Fruit fly (Drosophila melanogaster) whole organism, prepupa: ENCODE measurements around the gene DPCoAC.

Source experiments
- Blimp-1 ChIP-seq: fragments of 200-800 bp; sonication (Bioruptor generic); optimal IDR thresholded peaks from 3 replicates; lab custom pipeline; 2017; ENCODE audit warnings: missing biosample characterization, missing genetic modification characterization, mild to moderate bottlenecking, moderate library complexity, missing genetic modification reagents
- CG11294 ChIP-seq: fragments of 200-800 bp; sonication (Bioruptor generic); IDR thresholded peaks from 2 replicates; pipeline ENCODE4 v1.3.6; 2022; ENCODE audit warnings: missing biosample characterization, missing genetic modification characterization
- CG11762 ChIP-seq: fragments of 200-800 bp; sonication (Bioruptor generic); optimal IDR thresholded peaks from 3 replicates; lab custom pipeline; 2016; ENCODE audit warnings: missing biosample characterization, missing genetic modification characterization; ENCODE audit not compliant: insufficient read depth
- CG11902 ChIP-seq: fragments of 200-800 bp; sonication (Bioruptor generic); optimal IDR thresholded peaks from 3 replicates; lab custom pipeline; 2016; ENCODE audit warnings: missing biosample characterization, missing genetic modification characterization
- CG16779 ChIP-seq: fragments of 200-800 bp; sonication (Bioruptor generic); optimal IDR thresholded peaks from 3 replicates; lab custom pipeline; 2017; ENCODE audit warnings: missing biosample characterization, mild to moderate bottlenecking, missing genetic modification characterization
- CG3032 ChIP-seq: fragments of 200-800 bp; optimal IDR thresholded peaks from 2 replicates; lab custom pipeline; 2019; ENCODE audit warnings: missing biosample characterization, mild to moderate bottlenecking, missing genetic modification characterization, moderate library complexity
- CG32006 ChIP-seq: fragments of 200-800 bp; sonication (Bioruptor generic); optimal IDR thresholded peaks from 3 replicates; lab custom pipeline; 2017; ENCODE audit warnings: missing biosample characterization, mild to moderate bottlenecking, missing genetic modification characterization
- CG6163 ChIP-seq: fragments of 200-800 bp; sonication (Bioruptor generic); IDR thresholded peaks from 3 replicates; pipeline ENCODE4 v1.3.6; 2022; ENCODE audit warnings: missing biosample characterization, missing genetic modification characterization
- CG6276 ChIP-seq: fragments of 200-800 bp; sonication (Bioruptor generic); optimal IDR thresholded peaks from 2 replicates; lab custom pipeline; 2017; ENCODE audit warnings: missing biosample characterization, mild to moderate bottlenecking, missing genetic modification characterization
- CG6792 ChIP-seq: fragments of 200-800 bp; sonication (Bioruptor generic); optimal IDR thresholded peaks from 3 replicates; lab custom pipeline; 2016; ENCODE audit warnings: missing biosample characterization, missing genetic modification characterization
- CG8119 ChIP-seq: fragments of 200-800 bp; sonication (Bioruptor generic); IDR thresholded peaks from 3 replicates; pipeline ENCODE4 v1.3.6; 2022; ENCODE audit warnings: missing biosample characterization, missing genetic modification characterization
- CG8319 ChIP-seq: fragments of 200-800 bp; sonication (Bioruptor generic); optimal IDR thresholded peaks from 3 replicates; lab custom pipeline; 2016; ENCODE audit warnings: missing biosample characterization, missing genetic modification characterization
- CG9139 ChIP-seq: fragments of 200-800 bp; sonication (Bioruptor generic); optimal IDR thresholded peaks from 3 replicates; lab custom pipeline; 2017; ENCODE audit warnings: missing biosample characterization, mild to moderate bottlenecking, missing genetic modification characterization
- Eip75B ChIP-seq: fragments of 200-800 bp; sonication (Bioruptor generic); optimal IDR thresholded peaks from 3 replicates; lab custom pipeline; 2016; ENCODE audit warnings: missing biosample characterization, missing genetic modification characterization
- Eip78C ChIP-seq: fragments of 200-800 bp; sonication (Bioruptor generic); peaks from one replicate; lab custom pipeline; 2016; ENCODE audit warnings: missing biosample characterization, missing genetic modification characterization
- Eip93F ChIP-seq: fragments of 200-800 bp; sonication (Bioruptor generic); optimal IDR thresholded peaks from 2 replicates; lab custom pipeline; 2016; ENCODE audit warnings: missing biosample characterization, mild to moderate bottlenecking, missing genetic modification characterization
- Ets21C ChIP-seq: fragments of 200-800 bp; sonication (Bioruptor generic); optimal IDR thresholded peaks from 3 replicates; lab custom pipeline; 2016; ENCODE audit warnings: missing biosample characterization, missing genetic modification characterization
- Hr4 ChIP-seq: fragments of 200-800 bp; sonication (Bioruptor generic); optimal IDR thresholded peaks from 3 replicates; lab custom pipeline; 2016; ENCODE audit warnings: missing biosample characterization, missing genetic modification characterization
- Lpt ChIP-seq: fragments of 200-800 bp; sonication (Bioruptor generic); optimal IDR thresholded peaks from 3 replicates; lab custom pipeline; 2016; ENCODE audit warnings: missing biosample characterization, missing genetic modification characterization
- Met ChIP-seq: fragments of 200-800 bp; sonication (Bioruptor generic); optimal IDR thresholded peaks from 3 replicates; lab custom pipeline; 2016; ENCODE audit warnings: missing biosample characterization, missing genetic modification characterization
- Smox ChIP-seq: fragments of 200-800 bp; sonication (Bioruptor generic); optimal IDR thresholded peaks from 3 replicates; lab custom pipeline; 2016; ENCODE audit warnings: missing biosample characterization, missing genetic modification characterization
- Sox102F ChIP-seq: fragments of 200-800 bp; sonication (Bioruptor generic); optimal IDR thresholded peaks from 2 replicates; lab custom pipeline; 2016; ENCODE audit warnings: missing biosample characterization, mild to moderate bottlenecking, missing genetic modification characterization
- Sox14 ChIP-seq: fragments of 200-800 bp; sonication (Bioruptor generic); optimal IDR thresholded peaks from 3 replicates; lab custom pipeline; 2016; ENCODE audit warnings: missing biosample characterization, missing genetic modification characterization
- Sox15 ChIP-seq: fragments of 200-800 bp; sonication (Bioruptor generic); optimal IDR thresholded peaks from 3 replicates; lab custom pipeline; 2016; ENCODE audit warnings: missing biosample characterization, missing genetic modification characterization
- achi ChIP-seq: fragments of 200-800 bp; sonication (Bioruptor generic); optimal IDR thresholded peaks from 3 replicates; lab custom pipeline; 2016; ENCODE audit warnings: missing biosample characterization, missing genetic modification characterization
- cyc ChIP-seq: fragments of 200-800 bp; sonication (Bioruptor generic); optimal IDR thresholded peaks from 3 replicates; lab custom pipeline; 2016; ENCODE audit warnings: missing biosample characterization, missing genetic modification characterization
- dsx ChIP-seq: fragments of 200-800 bp; optimal IDR thresholded peaks from 3 replicates; lab custom pipeline; 2019; ENCODE audit warnings: missing biosample characterization, mild to moderate bottlenecking, missing genetic modification characterization, moderate library complexity; ENCODE audit not compliant: poor library complexity, severe bottlenecking
- eg ChIP-seq: fragments of 200-800 bp; sonication (Bioruptor generic); IDR thresholded peaks from 3 replicates; pipeline ENCODE4 v1.3.6; 2022; ENCODE audit warnings: missing biosample characterization, missing genetic modification characterization
- esn ChIP-seq: fragments of 200-800 bp; sonication (Bioruptor generic); optimal IDR thresholded peaks from 2 replicates; lab custom pipeline; 2016; ENCODE audit warnings: missing biosample characterization, mild to moderate bottlenecking, missing genetic modification characterization, moderate library complexity
- fd59A ChIP-seq: fragments of 200-800 bp; sonication (Bioruptor generic); optimal IDR thresholded peaks from 2 replicates; lab custom pipeline; 2017; ENCODE audit warnings: missing biosample characterization, mild to moderate bottlenecking, missing genetic modification characterization, missing genetic modification reagents
- fd85E ChIP-seq: fragments of 200-800 bp; sonication (Bioruptor generic); optimal IDR thresholded peaks from 3 replicates; lab custom pipeline; 2016; ENCODE audit warnings: missing biosample characterization, missing genetic modification characterization
- fkh ChIP-seq: fragments of 200-800 bp; sonication (Bioruptor generic); optimal IDR thresholded peaks from 3 replicates; lab custom pipeline; 2017; ENCODE audit warnings: missing biosample characterization, mild to moderate bottlenecking, missing genetic modification characterization, moderate library complexity
- net ChIP-seq: fragments of 200-800 bp; sonication (Bioruptor generic); optimal IDR thresholded peaks from 3 replicates; lab custom pipeline; 2016; ENCODE audit warnings: missing biosample characterization, missing genetic modification characterization
- pdm3 ChIP-seq: fragments of 200-800 bp; sonication (Bioruptor generic); optimal IDR thresholded peaks from 3 replicates; lab custom pipeline; 2016; ENCODE audit warnings: missing biosample characterization, missing genetic modification characterization
- spab ChIP-seq: fragments of 200-800 bp; sonication (Bioruptor generic); optimal IDR thresholded peaks from 2 replicates; lab custom pipeline; 2017; ENCODE audit warnings: missing biosample characterization, mild to moderate bottlenecking, missing genetic modification characterization, missing genetic modification reagents
- ss ChIP-seq, 2 experiments: fragments of 200-800 bp; sonication (Bioruptor generic); optimal IDR thresholded peaks; 2 replicates in 1 of 2; 3 replicates in 1 of 2; lab custom pipeline; 2017 to 2018; ENCODE audit warnings: mild to moderate bottlenecking in 2 of 2, missing biosample characterization in 2 of 2, missing genetic modification characterization in 2 of 2, moderate library complexity in 1 of 2
- svp ChIP-seq: fragments of 200-800 bp; sonication (Bioruptor generic); peaks from one replicate; lab custom pipeline; 2016; ENCODE audit warnings: missing biosample characterization, missing genetic modification characterization
- topi ChIP-seq: fragments of 200-800 bp; sonication (Bioruptor generic); optimal IDR thresholded peaks from 3 replicates; lab custom pipeline; 2016; ENCODE audit warnings: missing biosample characterization, missing genetic modification characterization
- vri ChIP-seq: fragments of 200-800 bp; sonication (Bioruptor generic); optimal IDR thresholded peaks from 3 replicates; lab custom pipeline; 2016; ENCODE audit warnings: missing biosample characterization, mild to moderate bottlenecking, missing genetic modification characterization

DPCoAC gene

dm6 chr3R:20555023-20555422 is 2.4 kb downstream of the DPCoAC start:
- TF ChIP-seq eg (GFP tag; lab: Robert Waterston, UW), result peak; percentile 61; the same call in 2 of the 3 replicates
- TF ChIP-seq topi (GFP tag; lab: Kevin White, UChicago), result no peak
- TF ChIP-seq fd59A (GFP tag; lab: Kevin White, UChicago), result no peak
- no peak for TF ChIP-seq Hr4
- TF ChIP-seq CG8119 (GFP tag; lab: Robert Waterston, UW), result no peak
- peak; percentile 49; the same call in 1 of the 2 replicates for TF ChIP-seq CG11294
- no peak for TF ChIP-seq CG11762 (GFP tag; lab: Kevin White, UChicago)
- TF ChIP-seq svp, result peak; percentile 74
- TF ChIP-seq Met (GFP tag; lab: Kevin White, UChicago), result peak; percentile 33
- no peak for TF ChIP-seq esn (GFP tag; lab: Kevin White, UChicago)
- peak; percentile 62; the same call in 1 of the 3 replicates for TF ChIP-seq CG6163 (GFP tag; lab: Robert Waterston, UW)
- peak; percentile 35 for TF ChIP-seq CG6276 (GFP tag; lab: Kevin White, UChicago)
- TF ChIP-seq Smox (GFP tag; lab: Kevin White, UChicago), result no peak
- no peak for TF ChIP-seq Blimp-1
- no peak for TF ChIP-seq CG3032 (tag; lab: Kevin White, UChicago)
- TF ChIP-seq CG8319, result no peak
- peak; percentile 35 for TF ChIP-seq fkh (GFP tag; lab: Kevin White, UChicago)
- no peak for TF ChIP-seq Sox15 (GFP tag; lab: Kevin White, UChicago)
- TF ChIP-seq ss (GFP tag; optimal IDR thresholded peaks at IDR 0.05; lab: Kevin White, UChicago), result peak in 1 of 2 experiments; percentile 43
- TF ChIP-seq Lpt (GFP tag; lab: Kevin White, UChicago), result no peak
- TF ChIP-seq Ets21C (GFP tag; lab: Kevin White, UChicago), result no peak
- no peak for TF ChIP-seq vri (GFP tag; lab: Kevin White, UChicago)
- TF ChIP-seq CG32006 (GFP tag; lab: Kevin White, UChicago), result no peak
- no peak for TF ChIP-seq cyc
- TF ChIP-seq Eip78C (GFP tag; lab: Kevin White, UChicago), result peak; percentile 66

- no peak for TF ChIP-seq Sox14
- no peak for TF ChIP-seq Eip93F (GFP tag; lab: Kevin White, UChicago)
- no peak for TF ChIP-seq esn (GFP tag; lab: Kevin White, UChicago)
- TF ChIP-seq Eip78C (GFP tag; lab: Kevin White, UChicago), result no peak
- no peak for TF ChIP-seq CG11294
- TF ChIP-seq CG8119 (GFP tag; lab: Robert Waterston, UW), result no peak
Observed at dm6 chr3R:20554300-20554699, 3.2 kb downstream of the DPCoAC start, which contains the start of gene att-ORFB. att-ORFB (minus strand) TSS chr3R:20554400.

dm6 chr3R:20552093-20552492 is 5.4 kb downstream of the DPCoAC start, which contains the start of gene Stat92E:
Stat92E (minus strand) TSS chr3R:20552311.
- TF ChIP-seq pdm3 (GFP tag; lab: Kevin White, UChicago) (no peak), spab (GFP tag; lab: Kevin White, UChicago) (no peak), CG6792 (no peak), CG11902 (no peak), dsx (GFP tag; lab: Kevin White, UChicago) (no peak), CG11762 (GFP tag; lab: Kevin White, UChicago) (no peak), net (GFP tag; lab: Kevin White, UChicago) (no peak), svp (no peak), topi (GFP tag; lab: Kevin White, UChicago) (no peak), esn (GFP tag; lab: Kevin White, UChicago) (no peak), Sox102F (GFP tag; lab: Kevin White, UChicago) (no peak)
- TF ChIP-seq, all 60 proteins: peak for 0

- TF ChIP-seq eg (GFP tag; lab: Robert Waterston, UW) (peak; percentile 48; the same call in 2 of the 3 replicates), achi (GFP tag; lab: Kevin White, UChicago) (no peak), CG9139 (no peak), cyc (no peak), dsx (GFP tag; lab: Kevin White, UChicago) (no peak), fd85E (GFP tag; lab: Kevin White, UChicago) (no peak), esn (GFP tag; lab: Kevin White, UChicago) (no peak), Eip75B (no peak), CG8319 (no peak), CG16779 (tag; lab: Kevin White, UChicago) (no peak), Eip78C (GFP tag; lab: Kevin White, UChicago) (peak; percentile 26), CG6276 (GFP tag; lab: Kevin White, UChicago) (no peak), fkh (GFP tag; lab: Kevin White, UChicago) (peak; percentile 89), ss (GFP tag; optimal IDR thresholded peaks at IDR 0.05; lab: Kevin White, UChicago) (no peak)
Observed at dm6 chr3R:20551487-20552079, 5.9 kb downstream of the DPCoAC start.
